Worm (Caenorhabditis elegans): ENCODE results near the gene hpo-40.

Gene hpo-40

DNA sequence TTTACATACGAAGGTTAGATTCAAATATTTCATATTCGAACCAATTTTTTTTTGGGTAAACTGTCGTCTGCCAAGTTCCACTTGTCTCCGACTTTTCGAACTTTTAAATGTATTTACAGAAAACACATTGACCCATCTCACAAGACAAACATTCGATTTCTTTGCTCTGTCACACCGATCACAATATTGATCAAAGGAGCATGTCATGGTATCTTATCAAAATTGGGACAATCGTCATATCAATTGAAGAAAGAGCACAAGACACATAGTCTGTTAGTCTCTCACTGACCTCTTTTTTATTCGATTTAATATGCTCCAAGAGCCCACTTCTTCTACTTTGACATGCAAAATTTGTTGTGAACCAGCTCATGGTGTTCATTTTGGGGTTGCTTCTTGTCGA lies 43.3 kb downstream of the hpo-40 start, which contains the start of gene nhr-232:
Gene nhr-232, plus strand, starts transcription at position 121 of the 400 bp plus-strand sequence.
- TF ChIP-seq ztf-29 (GFP tag; IDR thresholded peaks at IDR 0.05) (no peak), cog-1 (tag; optimal IDR thresholded peaks at IDR 0.05) (no peak), klf-2 (GFP tag; conservative IDR thresholded peaks at IDR 0.05) (no peak), med-1 (GFP tag; optimal IDR thresholded peaks at IDR 0.05; ENCODE audit: insufficient read depth) (no peak), tab-1 (GFP tag; IDR thresholded peaks at IDR 0.05) (no peak), ztf-23 (GFP tag; IDR thresholded peaks at IDR 0.05) (no peak), flt-1 (GFP tag; IDR thresholded peaks at IDR 0.05) (no peak), T22C8.4 (GFP tag; IDR thresholded peaks at IDR 0.05) (no peak), ref-1 (GFP tag; conservative IDR thresholded peaks at IDR 0.05) (no peak)

DNA sequence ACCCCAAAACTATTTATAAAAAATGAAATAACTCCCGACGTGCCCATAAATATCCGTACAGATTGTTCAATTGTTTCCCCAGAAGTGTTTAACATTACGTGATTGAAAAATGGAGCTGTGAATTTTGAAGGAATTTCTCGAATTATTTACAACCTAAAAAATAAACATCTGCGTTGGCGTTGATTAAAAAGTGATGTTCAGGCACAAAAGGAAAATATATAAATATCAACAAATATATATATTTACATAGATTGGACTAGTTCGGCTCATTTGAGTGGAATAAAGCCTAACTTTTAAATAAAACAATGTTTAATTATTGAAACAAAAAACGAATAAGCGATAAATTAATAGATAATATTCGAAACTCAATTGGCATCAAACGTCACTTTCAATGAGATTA lies 47.7 kb downstream of the hpo-40 start, which contains the start of gene sri-18:
Gene sri-18, minus strand, starts transcription at position 101 of the 400 bp plus-strand sequence.
- no peak for TF ChIP-seq cog-1 (tag; optimal IDR thresholded peaks at IDR 0.05)
- TF ChIP-seq med-1 (GFP tag; optimal IDR thresholded peaks at IDR 0.05; ENCODE audit: insufficient read depth) = no peak
- TF ChIP-seq tab-1 (GFP tag; IDR thresholded peaks at IDR 0.05) = no peak
- TF ChIP-seq ztf-29 (GFP tag; IDR thresholded peaks at IDR 0.05) = no peak
- no peak for TF ChIP-seq T22C8.4 (GFP tag; IDR thresholded peaks at IDR 0.05)
- TF ChIP-seq klf-2 (GFP tag; conservative IDR thresholded peaks at IDR 0.05) = no peak
- no peak for TF ChIP-seq ztf-23 (GFP tag; IDR thresholded peaks at IDR 0.05)
- no peak for TF ChIP-seq flt-1 (GFP tag; IDR thresholded peaks at IDR 0.05)
- no peak for TF ChIP-seq ref-1 (GFP tag; conservative IDR thresholded peaks at IDR 0.05)

ce11 chrV:10265019-10265418 lies 52.3 kb downstream of the hpo-40 start:
- TF ChIP-seq cog-1 (tag; optimal IDR thresholded peaks at IDR 0.05) (no peak), med-1 (GFP tag; optimal IDR thresholded peaks at IDR 0.05; ENCODE audit: insufficient read depth) (no peak), klf-2 (GFP tag; conservative IDR thresholded peaks at IDR 0.05) (no peak), tab-1 (GFP tag; IDR thresholded peaks at IDR 0.05) (no peak), flt-1 (GFP tag; IDR thresholded peaks at IDR 0.05) (no peak), ztf-23 (GFP tag; IDR thresholded peaks at IDR 0.05) (no peak), T22C8.4 (GFP tag; IDR thresholded peaks at IDR 0.05) (no peak), ref-1 (GFP tag; conservative IDR thresholded peaks at IDR 0.05) (no peak), ztf-29 (GFP tag; IDR thresholded peaks at IDR 0.05) (no peak)

Data from whole organism, midembryonic.